Worm (Caenorhabditis elegans) whole organism, L4 larva: Measurements from ENCODE around the gene T16D1.1.
A peak's percentile ranks its signal among the peaks of the same experiment; 100 is the strongest.

Experiments
- F37D6.2 ChIP-seq: sonication (generic microtip); optimal IDR thresholded peaks from 2 replicates; lab custom pipeline; 2016; ENCODE audit warnings: mild to moderate bottlenecking, missing genetic modification characterization, missing compliant biosample characterization
- F44E2.7 ChIP-seq: fragments of 200-800 bp; sonication (Bioruptor generic); IDR thresholded peaks from 2 replicates; pipeline ENCODE4 v2.1.2; 2022; ENCODE audit warnings: missing genetic modification characterization, missing compliant biosample characterization
- F49E8.2 ChIP-seq: sonication (generic microtip); optimal IDR thresholded peaks from 2 replicates; lab custom pipeline; 2016; ENCODE audit warnings: missing compliant biosample characterization, mild to moderate bottlenecking, missing genetic modification characterization, borderline replicate concordance
- R02D3.7 ChIP-seq: fragments of 150-350 bp; sonication (generic microtip); optimal IDR thresholded peaks from 3 replicates; lab custom pipeline; 2014; ENCODE audit warnings: missing biosample characterization, missing genetic modification characterization
- T26A8.4 ChIP-seq: fragments of 200-800 bp; sonication (Bioruptor generic); IDR thresholded peaks from 2 replicates; pipeline ENCODE4 v1.3.6; 2022; ENCODE audit warnings: missing genetic modification characterization, missing compliant biosample characterization
- Y48G9A.11 ChIP-seq: fragments of 200-800 bp; sonication (Bioruptor generic); IDR thresholded peaks from 2 replicates; pipeline ENCODE4 v1.3.6; 2022; ENCODE audit warnings: missing genetic modification reagents, missing genetic modification characterization, missing compliant biosample characterization
- Y75B8A.6 ChIP-seq: fragments of 200-800 bp; sonication (Bioruptor generic); IDR thresholded peaks from 2 replicates; pipeline ENCODE4 v1.3.6; 2022; ENCODE audit warnings: missing genetic modification reagents, missing genetic modification characterization, missing compliant biosample characterization
- ZK337.2 ChIP-seq: fragments of 200-800 bp; sonication (Bioruptor generic); IDR thresholded peaks from 2 replicates; pipeline ENCODE4 v1.3.6; 2022; ENCODE audit warnings: missing genetic modification reagents, missing genetic modification characterization, missing compliant biosample characterization
- ama-1 ChIP-seq: fragments of 150-350 bp; optimal IDR thresholded peaks from 2 replicates; lab custom pipeline; 2014; ENCODE audit warnings: inconsistent platforms, mixed read lengths
- attf-4 ChIP-seq: sonication (generic microtip); optimal IDR thresholded peaks from 3 replicates; lab custom pipeline; 2017; ENCODE audit warnings: missing biosample characterization, missing genetic modification characterization
- ceh-20 ChIP-seq: fragments of 200-800 bp; sonication (Bioruptor generic); IDR thresholded peaks from 2 replicates; pipeline ENCODE4 v1.3.6; 2022; ENCODE audit warnings: missing genetic modification reagents, missing genetic modification characterization, missing compliant biosample characterization
- ceh-32 ChIP-seq: sonication (generic microtip); optimal IDR thresholded peaks from 2 replicates; lab custom pipeline; 2016; ENCODE audit warnings: mild to moderate bottlenecking, missing genetic modification characterization, missing compliant biosample characterization; ENCODE audit not compliant: poor library complexity
- ceh-82 ChIP-seq: sonication (generic microtip); optimal IDR thresholded peaks from 2 replicates; lab custom pipeline; 2017; ENCODE audit warnings: missing biosample characterization, missing genetic modification characterization
- cey-2 ChIP-seq: sonication (generic microtip); optimal IDR thresholded peaks from 3 replicates; lab custom pipeline; 2017; ENCODE audit warnings: missing genetic modification characterization, mild to moderate bottlenecking, missing compliant biosample characterization, antibody characterized with exemption, borderline replicate concordance; ENCODE audit not compliant: insufficient read depth
- daf-12 ChIP-seq: fragments of 150-350 bp; optimal IDR thresholded peaks from 2 replicates; lab custom pipeline; 2014; ENCODE audit warnings: missing biosample characterization, missing genetic modification reagents, missing genetic modification characterization
- daf-16 ChIP-seq, 3 experiments: sonication (generic microtip); optimal IDR thresholded peaks; 2 replicates each; lab custom pipeline; 2016 to 2017; ENCODE audit warnings: missing genetic modification characterization in 3 of 3, missing genetic modification reagents in 3 of 3, mild to moderate bottlenecking in 2 of 3, missing compliant biosample characterization in 2 of 3, missing biosample characterization in 1 of 3, moderate library complexity in 1 of 3
- dve-1 ChIP-seq: sonication (generic microtip); optimal IDR thresholded peaks from 2 replicates; lab custom pipeline; 2017; ENCODE audit warnings: antibody characterized with exemption, mild to moderate bottlenecking, missing genetic modification characterization, missing compliant biosample characterization; ENCODE audit not compliant: insufficient read depth
- egl-43 ChIP-seq: fragments of 200-800 bp; sonication (Bioruptor generic); IDR thresholded peaks from 2 replicates; pipeline ENCODE4 v1.3.6; 2022; ENCODE audit warnings: missing genetic modification reagents, missing genetic modification characterization, missing compliant biosample characterization
- fos-1 ChIP-seq: fragments of 150-350 bp; optimal IDR thresholded peaks from 2 replicates; lab custom pipeline; 2014; ENCODE audit warnings: missing biosample characterization, missing genetic modification characterization
- hif-1 ChIP-seq, 2 experiments: sonication (generic microtip); optimal IDR thresholded peaks; 2 replicates each; lab custom pipeline; 2016 to 2017; ENCODE audit warnings: missing compliant biosample characterization in 2 of 2, missing genetic modification characterization in 2 of 2, missing genetic modification reagents in 2 of 2, missing genotype in 2 of 2, mild to moderate bottlenecking in 1 of 2
- hlh-30 ChIP-seq: sonication (generic microtip); optimal IDR thresholded peaks from 2 replicates; lab custom pipeline; 2017; ENCODE audit warnings: antibody characterized with exemption, mild to moderate bottlenecking, missing genetic modification characterization, missing compliant biosample characterization; ENCODE audit not compliant: insufficient read depth
- jun-1 ChIP-seq: fragments of 150-350 bp; optimal IDR thresholded peaks from 2 replicates; lab custom pipeline; 2014; ENCODE audit warnings: missing biosample characterization, missing genetic modification reagents, missing genetic modification characterization
- lin-38 ChIP-seq: fragments of 200-800 bp; sonication (Bioruptor generic); IDR thresholded peaks from 2 replicates; pipeline ENCODE4 v1.3.6; 2022; ENCODE audit warnings: missing genetic modification reagents, missing genetic modification characterization, missing compliant biosample characterization
- lin-39 ChIP-seq: fragments of 150-350 bp; optimal IDR thresholded peaks from 2 replicates; lab custom pipeline; 2014; ENCODE audit warnings: missing biosample characterization, missing genetic modification reagents, missing genetic modification characterization
- madf-5 ChIP-seq, 2 experiments: fragments of 200-800 bp; sonication (Bioruptor generic); IDR thresholded peaks; 2 replicates each; pipeline ENCODE4 v1.3.6; 2022; ENCODE audit warnings: missing compliant biosample characterization in 2 of 2, missing genetic modification characterization in 2 of 2
- madf-9 ChIP-seq: fragments of 200-800 bp; sonication (Bioruptor generic); conservative IDR thresholded peaks from 2 replicates; pipeline ENCODE4 v1.3.6; 2022; ENCODE audit warnings: missing genetic modification reagents, missing genetic modification characterization, missing compliant biosample characterization
- mdt-29 ChIP-seq: fragments of 200-800 bp; sonication (Bioruptor generic); IDR thresholded peaks from 2 replicates; pipeline ENCODE4 v1.3.6; 2022; ENCODE audit warnings: missing genetic modification reagents, missing genetic modification characterization, missing compliant biosample characterization
- mxl-2 ChIP-seq: fragments of 200-800 bp; sonication (Bioruptor generic); conservative IDR thresholded peaks from 2 replicates; pipeline ENCODE4 v1.3.6; 2022; ENCODE audit warnings: missing genetic modification reagents, missing genetic modification characterization, missing compliant biosample characterization
- nhr-102 ChIP-seq: sonication (generic microtip); optimal IDR thresholded peaks from 2 replicates; lab custom pipeline; 2016; ENCODE audit warnings: mild to moderate bottlenecking, missing genetic modification characterization, moderate library complexity, missing compliant biosample characterization
- nhr-11 ChIP-seq: fragments of 150-350 bp; optimal IDR thresholded peaks from 2 replicates; lab custom pipeline; 2014; ENCODE audit warnings: missing biosample characterization, missing genetic modification characterization
- nhr-111 ChIP-seq: fragments of 200-800 bp; sonication (Bioruptor generic); optimal IDR thresholded peaks from 2 replicates; lab custom pipeline; 2018; ENCODE audit warnings: mild to moderate bottlenecking, missing genetic modification characterization, missing compliant biosample characterization
- nhr-237 ChIP-seq: sonication (generic microtip); optimal IDR thresholded peaks from 2 replicates; lab custom pipeline; 2017; ENCODE audit warnings: missing biosample characterization, missing genetic modification characterization
- nhr-28 ChIP-seq: fragments of 150-350 bp; optimal IDR thresholded peaks from 2 replicates; lab custom pipeline; 2014; ENCODE audit warnings: missing biosample characterization, missing genetic modification characterization
- nhr-42 ChIP-seq: fragments of 200-800 bp; sonication (Bioruptor generic); IDR thresholded peaks from 2 replicates; pipeline ENCODE4 v1.3.6; 2022; ENCODE audit warnings: missing genetic modification characterization, missing compliant biosample characterization
- nhr-6 ChIP-seq: fragments of 150-350 bp; optimal IDR thresholded peaks from 2 replicates; lab custom pipeline; 2014; ENCODE audit warnings: missing biosample characterization, missing genetic modification characterization
- nhr-77 ChIP-seq: fragments of 150-350 bp; optimal IDR thresholded peaks from 2 replicates; lab custom pipeline; 2014; ENCODE audit warnings: missing biosample characterization, missing genetic modification characterization
- pha-4 ChIP-seq, 2 experiments: fragments of 150-350 bp in 1 of 2; fragments of 200-800 bp in 1 of 2; sonication (Bioruptor generic) in 1 of 2; IDR thresholded peaks in 1 of 2; optimal IDR thresholded peaks in 1 of 2; 2 replicates each; pipeline versions ENCODE4 v1.3.6 to Lab custom; 2014 to 2022; ENCODE audit warnings: missing genetic modification characterization in 2 of 2, missing genetic modification reagents in 2 of 2, missing biosample characterization in 1 of 2, missing compliant biosample characterization in 1 of 2
- rbr-2 ChIP-seq: sonication (generic microtip); optimal IDR thresholded peaks from 2 replicates; lab custom pipeline; 2016; ENCODE audit warnings: missing genotype, missing genetic modification characterization, missing compliant biosample characterization
- saeg-2 ChIP-seq: fragments of 200-800 bp; sonication (Bioruptor generic); IDR thresholded peaks from 2 replicates; pipeline ENCODE4 v1.3.6; 2022; ENCODE audit warnings: missing genetic modification reagents, missing genetic modification characterization, missing compliant biosample characterization
- snpc-1.2 ChIP-seq: fragments of 200-800 bp; sonication (Bioruptor generic); IDR thresholded peaks from 2 replicates; pipeline ENCODE4 v1.3.6; 2022; ENCODE audit warnings: missing genetic modification reagents, missing genetic modification characterization, missing compliant biosample characterization
- snpc-4 ChIP-seq: fragments of 150-350 bp; optimal IDR thresholded peaks from 2 replicates; lab custom pipeline; 2014; ENCODE audit warnings: missing biosample characterization, missing genetic modification characterization
- spr-3 ChIP-seq: fragments of 200-800 bp; sonication (Bioruptor generic); optimal IDR thresholded peaks from 2 replicates; lab custom pipeline; 2018; ENCODE audit warnings: mild to moderate bottlenecking, missing genetic modification characterization, missing compliant biosample characterization
- unc-130 ChIP-seq: sonication (generic microtip); optimal IDR thresholded peaks from 2 replicates; lab custom pipeline; 2016; ENCODE audit warnings: missing genetic modification reagents, missing genetic modification characterization, missing compliant biosample characterization
- unc-39 ChIP-seq: sonication (generic microtip); optimal IDR thresholded peaks from 2 replicates; lab custom pipeline; 2017; ENCODE audit warnings: missing biosample characterization, missing genetic modification characterization
- zfp-2 ChIP-seq: sonication (generic microtip); optimal IDR thresholded peaks from 2 replicates; lab custom pipeline; 2016; ENCODE audit warnings: mild to moderate bottlenecking, missing genetic modification characterization, missing compliant biosample characterization
- zfp-3 ChIP-seq: fragments of 200-800 bp; sonication (Bioruptor generic); conservative IDR thresholded peaks from 2 replicates; pipeline ENCODE4 v1.3.6; 2022; ENCODE audit warnings: missing genetic modification reagents, missing genetic modification characterization, missing compliant biosample characterization
- zip-11 ChIP-seq: fragments of 200-800 bp; sonication (Bioruptor generic); IDR thresholded peaks from 2 replicates; pipeline ENCODE4 v1.3.6; 2022; ENCODE audit warnings: missing genetic modification characterization, missing compliant biosample characterization
- zip-2 ChIP-seq: fragments of 150-350 bp; optimal IDR thresholded peaks from 2 replicates; lab custom pipeline; 2014; ENCODE audit warnings: missing biosample characterization, missing genetic modification characterization
- ztf-11 ChIP-seq: fragments of 150-350 bp; optimal IDR thresholded peaks from 2 replicates; lab custom pipeline; 2014; ENCODE audit warnings: missing biosample characterization, missing genetic modification characterization

T16D1.1 gene

DNA sequence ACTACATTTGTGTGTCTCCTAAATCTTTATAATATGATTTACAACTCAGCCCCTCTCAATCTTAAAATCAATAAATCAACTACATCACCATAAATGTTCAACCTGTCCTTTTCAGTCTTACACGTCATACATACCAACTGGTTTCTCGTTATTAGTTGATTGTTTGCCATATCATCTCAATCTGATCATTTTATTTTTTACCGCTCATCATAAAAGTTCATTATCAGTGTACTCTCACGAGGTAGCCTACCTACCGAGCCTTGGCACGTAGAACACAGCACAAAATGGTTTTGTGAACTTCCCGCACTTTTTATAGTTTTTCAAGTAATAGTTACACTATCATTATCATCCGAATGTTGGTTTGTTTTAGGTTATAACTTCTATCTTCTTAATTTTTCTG is 39.7 kb upstream of the T16D1.1 start (continued):
- TF ChIP-seq egl-43 (GFP tag; lab: Robert Waterston, UW) (no peak), daf-12 (tag; lab: Kevin White, UChicago) (no peak), rbr-2 (no peak), nhr-102 (tag; lab: Kevin White, UChicago) (peak; percentile 41), ceh-20 (GFP tag; lab: Robert Waterston, UW) (peak; percentile 84), F49E8.2 (no peak), pha-4 (GFP tag; IDR thresholded peaks at IDR 0.05; lab: Robert Waterston, UW) (no peak), pha-4 (tag; optimal IDR thresholded peaks at IDR 0.05; lab: Kevin White, UChicago) (no peak), zip-2 (tag; lab: Kevin White, UChicago) (no peak), T26A8.4 (GFP tag; lab: Robert Waterston, UW) (no peak), nhr-28 (peak; percentile 84), zfp-2 (tag; lab: Kevin White, UChicago) (no peak), madf-9 (GFP tag; lab: Robert Waterston, UW) (no peak), F44E2.7 (GFP tag; lab: Robert Waterston, UW) (no peak), R02D3.7 (no peak), snpc-1.2 (GFP tag; lab: Robert Waterston, UW) (no peak), nhr-77 (no peak), nhr-111 (GFP tag; lab: Kevin White, UChicago) (no peak), zip-11 (GFP tag; lab: Robert Waterston, UW) (no peak), jun-1 (tag; lab: Kevin White, UChicago) (no peak), nhr-6 (tag; lab: Kevin White, UChicago) (no peak), hlh-30 (tag; lab: Kevin White, UChicago) (peak; percentile 37), F37D6.2 (no peak), attf-4 (no peak), nhr-42 (GFP tag; lab: Robert Waterston, UW) (no peak), saeg-2 (no peak), ztf-11 (no peak), madf-5 (GFP tag; IDR thresholded peaks at IDR 0.05; lab: Robert Waterston, UW) (no peak), unc-130 (GFP tag; lab: Kevin White, UChicago) (no peak), ceh-82 (tag; lab: Kevin White, UChicago) (no peak), spr-3 (GFP tag; lab: Kevin White, UChicago) (no peak), ceh-32 (tag; lab: Kevin White, UChicago) (no peak), zfp-3 (GFP tag; lab: Robert Waterston, UW) (no peak), mdt-29 (GFP tag; lab: Robert Waterston, UW) (no peak)

ce11 chrII:5277780-5278179 is 36.3 kb upstream of the T16D1.1 start:
- TF ChIP-seq Y48G9A.11 (GFP tag; lab: Robert Waterston, UW): no peak
- TF ChIP-seq ama-1 (lab: Kevin White, UChicago): peak; percentile 25
- no peak for TF ChIP-seq egl-43 (GFP tag; lab: Robert Waterston, UW)
- no peak for TF ChIP-seq zfp-2 (tag; lab: Kevin White, UChicago)
- no peak for TF ChIP-seq snpc-4 (tag; lab: Kevin White, UChicago)
- TF ChIP-seq R02D3.7: no peak
- TF ChIP-seq mxl-2: no peak
- TF ChIP-seq nhr-11 (tag; lab: Kevin White, UChicago): no peak
- TF ChIP-seq lin-38 (GFP tag; lab: Robert Waterston, UW): no peak
- TF ChIP-seq ZK337.2 (GFP tag; lab: Robert Waterston, UW): no peak
- TF ChIP-seq hif-1 (tag; optimal IDR thresholded peaks at IDR 0.05; lab: Kevin White, UChicago): no peak
- no peak for TF ChIP-seq lin-39 (tag; lab: Kevin White, UChicago)
- no peak for TF ChIP-seq zip-2 (tag; lab: Kevin White, UChicago)
- no peak for TF ChIP-seq Y75B8A.6 (GFP tag; lab: Robert Waterston, UW)
- TF ChIP-seq dve-1 (tag; lab: Kevin White, UChicago): peak; percentile 25
- peak; percentile 82 for TF ChIP-seq zfp-3 (GFP tag; lab: Robert Waterston, UW)
- TF ChIP-seq spr-3 (GFP tag; lab: Kevin White, UChicago): no peak
- no peak for TF ChIP-seq daf-16 (GFP tag; optimal IDR thresholded peaks at IDR 0.05; lab: Kevin White, UChicago)
- TF ChIP-seq daf-16 (tag; optimal IDR thresholded peaks at IDR 0.05; lab: Kevin White, UChicago): no peak
- no peak for TF ChIP-seq F37D6.2
- no peak for TF ChIP-seq ceh-20 (GFP tag; lab: Robert Waterston, UW)
- no peak for TF ChIP-seq cey-2
- no peak for TF ChIP-seq unc-39 (tag; lab: Kevin White, UChicago)
- no peak for TF ChIP-seq nhr-237 (tag; lab: Kevin White, UChicago)
- TF ChIP-seq fos-1 (tag; lab: Kevin White, UChicago): no peak
- TF ChIP-seq nhr-77: peak; percentile 26
- TF ChIP-seq T26A8.4 (GFP tag; lab: Robert Waterston, UW): no peak
- no peak for TF ChIP-seq ceh-82 (tag; lab: Kevin White, UChicago)
